Fruit fly (Drosophila melanogaster) whole organism, embryonic: ENCODE results near the gene CIA30.

ENCODE experiments used
- Bgb ChIP-seq: fragments of 200-800 bp; sonication (Bioruptor generic); IDR thresholded peaks from 2 replicates; pipeline ENCODE4 v1.3.6; 2022; ENCODE audit warnings: missing biosample characterization, missing genetic modification characterization; ENCODE audit not compliant: partially characterized antibody
- C15 ChIP-seq: fragments of 200-800 bp; sonication (Bioruptor generic); IDR thresholded peaks from 3 replicates; pipeline ENCODE4 v1.3.6; 2022; ENCODE audit warnings: missing biosample characterization, missing genetic modification characterization
- CG17385 ChIP-seq: fragments of 200-800 bp; sonication (Bioruptor generic); optimal IDR thresholded peaks from 3 replicates; lab custom pipeline; 2018; ENCODE audit warnings: missing biosample characterization, mild to moderate bottlenecking, missing genetic modification characterization
- CG2116 ChIP-seq: fragments of 200-800 bp; sonication (Bioruptor generic); optimal IDR thresholded peaks from 3 replicates; lab custom pipeline; 2018; ENCODE audit warnings: missing biosample characterization, mild to moderate bottlenecking, missing genetic modification characterization
- CG7745 ChIP-seq: fragments of 200-800 bp; sonication (Bioruptor generic); optimal IDR thresholded peaks from 2 replicates; lab custom pipeline; 2018; ENCODE audit warnings: missing biosample characterization, mild to moderate bottlenecking, missing genetic modification characterization, moderate library complexity
- br ChIP-seq: fragments of >200 bp; optimal IDR thresholded peaks from 2 replicates; lab custom pipeline; 2017
- crc ChIP-seq: fragments of 200-800 bp; sonication (Bioruptor generic); optimal IDR thresholded peaks from 2 replicates; lab custom pipeline; 2016; ENCODE audit warnings: missing biosample characterization, missing genetic modification characterization
- dpn ChIP-seq, 2 experiments: fragments of 200-800 bp; sonication (Bioruptor generic); optimal IDR thresholded peaks; 3 replicates each; lab custom pipeline; 2016; ENCODE audit warnings: missing biosample characterization in 2 of 2, missing genetic modification characterization in 2 of 2
- exex ChIP-seq: fragments of 200-800 bp; sonication (Bioruptor generic); optimal IDR thresholded peaks from 4 replicates; lab custom pipeline; 2018; ENCODE audit warnings: missing biosample characterization, mild to moderate bottlenecking, missing genetic modification characterization, moderate library complexity
- lola ChIP-seq, 3 experiments: fragments of >200 bp in 2 of 3; fragments of 200-800 bp in 1 of 3; sonication (Bioruptor generic) in 1 of 3; optimal IDR thresholded peaks; 2 replicates each; lab custom pipeline; 2017 to 2019; ENCODE audit warnings: missing biosample characterization in 3 of 3, missing genetic modification characterization in 3 of 3, mild to moderate bottlenecking in 1 of 3, moderate library complexity in 1 of 3

- no peak for TF ChIP-seq crc (GFP tag; lab: Kevin White, UChicago)
- no peak for TF ChIP-seq CG7745
- peak; percentile 33 for TF ChIP-seq exex (tag; lab: Kevin White, UChicago)
- TF ChIP-seq Bgb (GFP tag; lab: Robert Waterston, UW) = no peak
- TF ChIP-seq C15 (GFP tag; lab: Robert Waterston, UW) = no peak
- no peak for TF ChIP-seq br
- no peak for TF ChIP-seq CG17385 (GFP tag; lab: Kevin White, UChicago)
- TF ChIP-seq lola (GFP tag; optimal IDR thresholded peaks at IDR 0.05; lab: Kevin White, UChicago) = no peak
- no peak for TF ChIP-seq CG2116 (GFP tag; lab: Kevin White, UChicago)
- no peak for TF ChIP-seq dpn (GFP tag; optimal IDR thresholded peaks at IDR 0.05; lab: Kevin White, UChicago)
These were observed 40.4 kb downstream of the CIA30 start for dm6 chr3R:29777213-29777612.
